Fruit fly (Drosophila melanogaster) whole organism, embryonic: ENCODE data around the gene CG1575.

ENCODE experiments used
- Abd-B ChIP-seq: fragments of 200-800 bp; sonication (Bioruptor generic); optimal IDR thresholded peaks from 2 replicates; lab custom pipeline; 2018; ENCODE audit warnings: missing biosample characterization, mild to moderate bottlenecking, missing genetic modification characterization, moderate library complexity
- BEAF-32 ChIP-seq: fragments of 200-800 bp; sonication (Bioruptor generic); optimal IDR thresholded peaks from 3 replicates; lab custom pipeline; 2017; ENCODE audit warnings: missing biosample characterization, missing genetic modification characterization, mild to moderate bottlenecking, moderate library complexity, missing genetic modification reagents
- Bteb2 ChIP-seq: fragments of 200-800 bp; sonication (Bioruptor generic); optimal IDR thresholded peaks from 2 replicates; lab custom pipeline; 2016; ENCODE audit warnings: missing biosample characterization, missing genetic modification characterization
- CG10209 ChIP-seq: fragments of 200-800 bp; sonication (Bioruptor generic); optimal IDR thresholded peaks from 3 replicates; lab custom pipeline; 2017; ENCODE audit warnings: missing biosample characterization, mild to moderate bottlenecking, missing genetic modification characterization, missing genetic modification reagents
- CG11504 ChIP-seq: fragments of 200-800 bp; sonication (Bioruptor generic); optimal IDR thresholded peaks from 3 replicates; lab custom pipeline; 2019; ENCODE audit warnings: missing biosample characterization, mild to moderate bottlenecking, missing genetic modification characterization, moderate library complexity
- CG12744 ChIP-seq: fragments of 200-800 bp; sonication (Bioruptor generic); optimal IDR thresholded peaks from 2 replicates; lab custom pipeline; 2016; ENCODE audit warnings: missing biosample characterization, missing genetic modification characterization
- CG13424 ChIP-seq: fragments of 200-800 bp; sonication (Bioruptor generic); optimal IDR thresholded peaks from 2 replicates; lab custom pipeline; 2019; ENCODE audit warnings: missing biosample characterization, mild to moderate bottlenecking, missing genetic modification characterization, moderate library complexity
- CG14860 ChIP-seq: fragments of 200-800 bp; sonication (Bioruptor generic); IDR thresholded peaks from 3 replicates; pipeline ENCODE4 v1.3.6; 2022; ENCODE audit warnings: missing biosample characterization, missing genetic modification characterization; ENCODE audit not compliant: partially characterized antibody
- CG15479 ChIP-seq: fragments of 200-800 bp; sonication (Bioruptor generic); optimal IDR thresholded peaks from 3 replicates; lab custom pipeline; 2019; ENCODE audit warnings: missing biosample characterization, mild to moderate bottlenecking, missing genetic modification characterization, moderate library complexity
- CG15601 ChIP-seq: fragments of 200-800 bp; sonication (Bioruptor generic); optimal IDR thresholded peaks from 3 replicates; lab custom pipeline; 2019; ENCODE audit warnings: missing biosample characterization, mild to moderate bottlenecking, missing genetic modification characterization, moderate library complexity
- CG1602 ChIP-seq: fragments of 200-800 bp; sonication (Bioruptor generic); optimal IDR thresholded peaks from 3 replicates; lab custom pipeline; 2016; ENCODE audit warnings: missing biosample characterization, missing genetic modification characterization
- CG16779 ChIP-seq: fragments of 200-800 bp; sonication (Bioruptor generic); IDR thresholded peaks from 2 replicates; pipeline ENCODE4 v1.3.6; 2022; ENCODE audit warnings: missing biosample characterization, missing genetic modification characterization
- CG16813 ChIP-seq: fragments of 200-800 bp; sonication (Bioruptor generic); IDR thresholded peaks from 3 replicates; pipeline ENCODE4 v1.3.6; 2022; ENCODE audit warnings: missing biosample characterization, missing genetic modification characterization; ENCODE audit not compliant: partially characterized antibody
- CG16815 ChIP-seq: fragments of 200-800 bp; sonication (Bioruptor generic); optimal IDR thresholded peaks from 3 replicates; lab custom pipeline; 2017; ENCODE audit warnings: missing biosample characterization, mild to moderate bottlenecking, missing genetic modification characterization
- CG18764 ChIP-seq: fragments of 200-800 bp; sonication (Bioruptor generic); optimal IDR thresholded peaks from 3 replicates; lab custom pipeline; 2016; ENCODE audit warnings: missing biosample characterization, missing genetic modification characterization
- CG34224 ChIP-seq: fragments of 200-800 bp; sonication (Bioruptor generic); IDR thresholded peaks from 3 replicates; pipeline ENCODE4 v1.3.6; 2022; ENCODE audit warnings: missing biosample characterization, missing genetic modification characterization; ENCODE audit not compliant: partially characterized antibody
- CG34376 ChIP-seq: fragments of 200-800 bp; sonication (Bioruptor generic); optimal IDR thresholded peaks from 2 replicates; lab custom pipeline; 2018; ENCODE audit warnings: missing biosample characterization, mild to moderate bottlenecking, missing genetic modification characterization
- CG4617 ChIP-seq: fragments of 200-800 bp; sonication (Bioruptor generic); optimal IDR thresholded peaks from 3 replicates; lab custom pipeline; 2016; ENCODE audit warnings: missing biosample characterization, missing genetic modification characterization, borderline replicate concordance
- CG4707 ChIP-seq: fragments of 200-800 bp; sonication (Bioruptor generic); optimal IDR thresholded peaks from 2 replicates; lab custom pipeline; 2018; ENCODE audit warnings: missing biosample characterization, mild to moderate bottlenecking, missing genetic modification characterization, moderate library complexity
- CG5245 ChIP-seq: fragments of 200-800 bp; sonication (Bioruptor generic); optimal IDR thresholded peaks from 3 replicates; lab custom pipeline; 2016; ENCODE audit warnings: missing biosample characterization, missing genetic modification characterization
- CG7745 ChIP-seq: fragments of 200-800 bp; sonication (Bioruptor generic); optimal IDR thresholded peaks from 2 replicates; lab custom pipeline; 2018; ENCODE audit warnings: missing biosample characterization, mild to moderate bottlenecking, missing genetic modification characterization, moderate library complexity
- CG8089 ChIP-seq: fragments of 200-800 bp; sonication (Bioruptor generic); optimal IDR thresholded peaks from 3 replicates; lab custom pipeline; 2016; ENCODE audit warnings: missing biosample characterization, missing genetic modification characterization
- CG8290 ChIP-seq, 3 experiments: fragments of 200-800 bp; sonication (Bioruptor generic); optimal IDR thresholded peaks; 2 replicates each; lab custom pipeline; 2016 to 2019; ENCODE audit warnings: missing biosample characterization in 3 of 3, missing genetic modification characterization in 3 of 3, mild to moderate bottlenecking in 2 of 3, moderate library complexity in 1 of 3
- CG8924 ChIP-seq: fragments of 200-800 bp; optimal IDR thresholded peaks from 3 replicates; lab custom pipeline; 2019; ENCODE audit warnings: missing biosample characterization, mild to moderate bottlenecking, missing genetic modification characterization, moderate library complexity
- E2f2 ChIP-seq: fragments of 200-800 bp; sonication (Bioruptor generic); IDR thresholded peaks from 2 replicates; pipeline ENCODE4 v1.3.6; 2022; ENCODE audit warnings: missing biosample characterization, missing genetic modification characterization
- HLHmδ ChIP-seq: fragments of 200-800 bp; sonication (Bioruptor generic); optimal IDR thresholded peaks from 2 replicates; lab custom pipeline; 2018; ENCODE audit warnings: missing biosample characterization, mild to moderate bottlenecking, missing genetic modification characterization, moderate library complexity
- HmgD ChIP-seq: fragments of 200-800 bp; sonication (Bioruptor generic); optimal IDR thresholded peaks from 3 replicates; lab custom pipeline; 2016; ENCODE audit warnings: missing biosample characterization, missing genetic modification characterization
- Lim3 ChIP-seq: fragments of 200-800 bp; sonication (Bioruptor generic); IDR thresholded peaks from 2 replicates; pipeline ENCODE4 v1.3.6; 2022; ENCODE audit warnings: missing biosample characterization, missing genetic modification characterization
- MESR4 ChIP-seq: fragments of 200-800 bp; sonication (Bioruptor generic); optimal IDR thresholded peaks from 2 replicates; lab custom pipeline; 2018; ENCODE audit warnings: missing biosample characterization, mild to moderate bottlenecking, missing genetic modification characterization, moderate library complexity
- NfI ChIP-seq: fragments of 200-800 bp; sonication (Bioruptor generic); optimal IDR thresholded peaks from 3 replicates; lab custom pipeline; 2018; ENCODE audit warnings: missing biosample characterization, mild to moderate bottlenecking, missing genetic modification characterization, moderate library complexity
- Sin3A ChIP-seq: fragments of >200 bp; optimal IDR thresholded peaks from 2 replicates; lab custom pipeline; 2018
- YL-1 ChIP-seq: fragments of 200-800 bp; sonication (Bioruptor generic); optimal IDR thresholded peaks from 3 replicates; lab custom pipeline; 2017; ENCODE audit warnings: missing biosample characterization, mild to moderate bottlenecking, missing genetic modification characterization
- ac ChIP-seq: fragments of 200-800 bp; sonication (Bioruptor generic); optimal IDR thresholded peaks from 3 replicates; lab custom pipeline; 2017; ENCODE audit warnings: missing biosample characterization, mild to moderate bottlenecking, missing genetic modification characterization
- amos ChIP-seq: fragments of 200-800 bp; sonication (Bioruptor generic); IDR thresholded peaks from 2 replicates; pipeline ENCODE4 v1.3.6; 2022; ENCODE audit warnings: missing biosample characterization, missing genetic modification characterization; ENCODE audit not compliant: partially characterized antibody
- br ChIP-seq: fragments of >200 bp; optimal IDR thresholded peaks from 2 replicates; lab custom pipeline; 2017
- chif ChIP-seq, 2 experiments: fragments of 200-800 bp; sonication (Bioruptor generic); optimal IDR thresholded peaks; 3 replicates each; lab custom pipeline; 2016; ENCODE audit warnings: missing biosample characterization in 2 of 2, missing genetic modification characterization in 2 of 2
- chn ChIP-seq: fragments of 200-800 bp; sonication (Bioruptor generic); optimal IDR thresholded peaks from 2 replicates; lab custom pipeline; 2016; ENCODE audit warnings: missing biosample characterization, missing genetic modification characterization
- ewg ChIP-seq: fragments of 200-800 bp; sonication (Bioruptor generic); optimal IDR thresholded peaks from 3 replicates; lab custom pipeline; 2017; ENCODE audit warnings: mild to moderate bottlenecking, missing biosample characterization, missing genetic modification reagents, missing genetic modification characterization
- fd3F ChIP-seq: fragments of 200-800 bp; sonication (Bioruptor generic); optimal IDR thresholded peaks from 2 replicates; lab custom pipeline; 2018; ENCODE audit warnings: missing biosample characterization, mild to moderate bottlenecking, missing genetic modification characterization, moderate library complexity
- gfzf ChIP-seq: fragments of 200-800 bp; sonication (Bioruptor generic); optimal IDR thresholded peaks from 2 replicates; lab custom pipeline; 2016; ENCODE audit warnings: missing biosample characterization, mild to moderate bottlenecking, missing genetic modification characterization, moderate library complexity
- kni ChIP-seq: fragments of 200-800 bp; sonication (Bioruptor generic); optimal IDR thresholded peaks from 3 replicates; lab custom pipeline; 2017; ENCODE audit warnings: mild to moderate bottlenecking, missing biosample characterization, missing genetic modification reagents, missing genetic modification characterization
- nerfin-2 ChIP-seq: fragments of 200-800 bp; sonication (Bioruptor generic); IDR thresholded peaks from 2 replicates; pipeline ENCODE4 v1.3.6; 2022; ENCODE audit warnings: missing biosample characterization, missing genetic modification characterization; ENCODE audit not compliant: partially characterized antibody
- sens ChIP-seq: fragments of 200-800 bp; sonication (Bioruptor generic); peaks from one replicate; lab custom pipeline; 2016; ENCODE audit warnings: missing biosample characterization, missing genetic modification characterization
- seq ChIP-seq: fragments of 200-800 bp; sonication (Bioruptor generic); IDR thresholded peaks from 2 replicates; pipeline ENCODE4 v1.3.6; 2022; ENCODE audit warnings: missing biosample characterization, missing genetic modification characterization
- sob ChIP-seq: fragments of 200-800 bp; sonication (Bioruptor generic); IDR thresholded peaks from 2 replicates; pipeline ENCODE4 v1.3.6; 2022; ENCODE audit warnings: missing biosample characterization, missing genetic modification characterization
- tap ChIP-seq: fragments of 200-800 bp; optimal IDR thresholded peaks from 3 replicates; lab custom pipeline; 2019; ENCODE audit warnings: missing biosample characterization, mild to moderate bottlenecking, missing genetic modification characterization, moderate library complexity
- ttk ChIP-seq: fragments of 200-800 bp; sonication (Bioruptor generic); IDR thresholded peaks from 2 replicates; pipeline ENCODE4 v2.1.2; 2022; ENCODE audit warnings: missing biosample characterization, missing genetic modification characterization
- unc-4 ChIP-seq: fragments of 200-800 bp; sonication (Bioruptor generic); IDR thresholded peaks from 2 replicates; pipeline ENCODE4 v1.3.6; 2022; ENCODE audit warnings: missing biosample characterization, missing genetic modification characterization; ENCODE audit not compliant: partially characterized antibody

The CG1575 gene

DNA sequence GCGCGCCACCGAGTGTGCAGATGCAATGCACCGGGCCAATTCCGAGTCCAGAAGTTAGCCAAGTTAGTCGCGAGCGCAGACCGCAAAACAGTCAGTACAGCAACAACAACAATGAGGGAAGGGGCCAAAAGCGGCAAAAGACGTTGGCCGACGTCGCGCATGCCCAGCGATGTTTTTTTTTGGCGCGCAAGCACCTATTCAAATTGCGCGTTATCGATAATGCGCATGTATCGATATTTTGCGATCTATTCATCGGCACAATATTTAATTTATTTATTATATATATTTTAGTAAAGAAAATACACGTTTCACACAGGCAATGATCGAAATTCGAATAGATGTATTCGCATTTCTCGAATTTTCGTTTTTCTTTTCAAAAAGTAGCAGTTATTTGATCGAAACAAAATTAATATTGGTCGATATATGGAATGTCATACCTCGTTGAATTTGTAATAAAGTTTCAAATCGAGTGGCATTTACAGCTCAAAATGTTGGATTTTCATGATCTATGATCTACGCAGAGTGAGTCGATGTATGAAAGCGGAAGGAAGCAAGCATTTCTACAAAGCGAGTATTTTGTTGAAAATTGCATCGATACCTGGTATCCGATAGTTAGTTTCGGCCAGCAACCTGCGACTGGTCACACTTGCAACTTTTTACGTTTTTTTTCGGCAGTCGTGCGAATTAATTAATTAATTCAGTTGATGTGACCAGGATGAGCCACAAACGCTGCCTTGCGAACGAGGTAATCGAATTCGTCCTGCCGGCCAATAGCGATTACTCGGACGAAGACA lies 12.6 kb downstream of the CG1575 start, which contains the start of gene CG2116 (continued):
- TF ChIP-seq CG14860 (peak; percentile 59; the same call in 1 of the 3 replicates), sob (GFP tag; lab: Robert Waterston, UW) (no peak), chn (GFP tag; lab: Kevin White, UChicago) (no peak), CG16779 (GFP tag; lab: Robert Waterston, UW) (no peak), CG8290 (GFP tag; optimal IDR thresholded peaks at IDR 0.05; lab: Kevin White, UChicago) (peak; percentile 22), CG8290 (tag; optimal IDR thresholded peaks at IDR 0.05; lab: Kevin White, UChicago) (peak in 1 of 2 experiments; percentile 26), E2f2 (peak; percentile 84), tap (tag; lab: Kevin White, UChicago) (no peak), CG12744 (GFP tag; lab: Kevin White, UChicago) (no peak), CG16813 (GFP tag; lab: Robert Waterston, UW) (peak; percentile 79), MESR4 (GFP tag; lab: Kevin White, UChicago) (peak; percentile 84), gfzf (peak; percentile 80), amos (GFP tag; lab: Robert Waterston, UW) (peak; percentile 73), ttk (GFP tag; lab: Robert Waterston, UW) (no peak), CG4617 (GFP tag; lab: Kevin White, UChicago) (peak; percentile 48), HLHmδ (no peak), CG8924 (tag; lab: Kevin White, UChicago) (no peak), fd3F (GFP tag; lab: Kevin White, UChicago) (no peak), nerfin-2 (GFP tag; lab: Robert Waterston, UW) (0 out of 2 replicates have a peak, but pooled peaks have one; percentile 23), sens (GFP tag; lab: Kevin White, UChicago) (peak; percentile 53), chif (GFP tag; optimal IDR thresholded peaks at IDR 0.05; lab: Kevin White, UChicago) (no peak), BEAF-32 (GFP tag; lab: Kevin White, UChicago) (peak; percentile 85), seq (GFP tag; lab: Robert Waterston, UW) (no peak), CG15601 (tag; lab: Kevin White, UChicago) (no peak), CG34224 (GFP tag; lab: Robert Waterston, UW) (peak; percentile 53; the same call in 2 of the 3 replicates), CG10209 (no peak), Abd-B (GFP tag; lab: Kevin White, UChicago) (peak; percentile 6), unc-4 (GFP tag; lab: Robert Waterston, UW) (peak; percentile 67; the same call in 1 of the 2 replicates), kni (no peak), CG1602 (no peak), CG8089 (no peak), NfI (GFP tag; lab: Kevin White, UChicago) (no peak), Lim3 (GFP tag; lab: Robert Waterston, UW) (no peak), CG34376 (GFP tag; lab: Kevin White, UChicago) (no peak), CG15479 (GFP tag; lab: Kevin White, UChicago) (no peak), CG4707 (no peak), Bteb2 (no peak), ac (GFP tag; lab: Kevin White, UChicago) (no peak), YL-1 (GFP tag; lab: Kevin White, UChicago) (peak; percentile 11), CG7745 (tag; lab: Kevin White, UChicago) (peak; percentile 90), br (lab: Kevin White, UChicago) (no peak), Sin3A (lab: Kevin White, UChicago) (peak; percentile 56), ewg (GFP tag; lab: Kevin White, UChicago) (peak; percentile 76), CG13424 (no peak), CG5245 (GFP tag; lab: Kevin White, UChicago) (no peak), CG11504 (tag; lab: Kevin White, UChicago) (peak; percentile 25), HmgD (GFP tag; lab: Kevin White, UChicago) (no peak), CG16815 (GFP tag; lab: Kevin White, UChicago) (no peak), CG18764 (no peak)
